Worm (Caenorhabditis elegans): ENCODE results near the gene mbr-1.

ce11 chrX:10766123-10766622, 44.3 kb upstream of the mbr-1 start:
- TF ChIP-seq ama-1 (optimal IDR thresholded peaks at IDR 0.05) (no peak), flt-1 (GFP tag; IDR thresholded peaks at IDR 0.05) (0 out of 2 replicates have a peak, but pooled peaks have one; percentile 6), F13C5.2 (tag; optimal IDR thresholded peaks at IDR 0.05) (peak; percentile 82), hmbx-1 (tag; optimal IDR thresholded peaks at IDR 0.05) (no peak)
